Worm (Caenorhabditis elegans) whole organism, young adult: ENCODE measurements around the gene ZK185.3.

Experiments
- B0019.2 ChIP-seq: fragments of 200-800 bp; sonication (Bioruptor generic); conservative IDR thresholded peaks from 2 replicates; pipeline ENCODE4 v1.3.6; 2022; ENCODE audit warnings: missing genetic modification reagents, missing genetic modification characterization, missing compliant biosample characterization
- B0261.1 ChIP-seq: sonication (generic microtip); optimal IDR thresholded peaks from 2 replicates; lab custom pipeline; 2016; ENCODE audit warnings: mild to moderate bottlenecking, missing genetic modification characterization, moderate library complexity, missing compliant biosample characterization
- C06A6.2 ChIP-seq: fragments of 200-800 bp; sonication (Bioruptor generic); conservative IDR thresholded peaks from 2 replicates; pipeline ENCODE4 v1.3.6; 2022; ENCODE audit warnings: missing genetic modification characterization, missing compliant biosample characterization
- F10E7.11 ChIP-seq: sonication (generic microtip); optimal IDR thresholded peaks from 2 replicates; lab custom pipeline; 2017; ENCODE audit warnings: mild to moderate bottlenecking, missing genetic modification characterization, moderate library complexity, missing compliant biosample characterization
- F37B4.10 ChIP-seq: fragments of 200-800 bp; sonication (Bioruptor generic); IDR thresholded peaks from 2 replicates; pipeline ENCODE4 v1.3.6; 2022; ENCODE audit warnings: missing genetic modification characterization, missing compliant biosample characterization
- F39B2.1 ChIP-seq: fragments of 200-800 bp; sonication (Bioruptor generic); IDR thresholded peaks from 2 replicates; pipeline ENCODE4 v1.3.6; 2022; ENCODE audit warnings: missing genetic modification reagents, missing genetic modification characterization, missing compliant biosample characterization
- F49E8.2 ChIP-seq: sonication (generic microtip); optimal IDR thresholded peaks from 3 replicates; lab custom pipeline; 2017; ENCODE audit warnings: missing genetic modification characterization, mild to moderate bottlenecking, missing compliant biosample characterization, antibody characterized with exemption, moderate library complexity; ENCODE audit not compliant: insufficient read depth
- F55B11.4 ChIP-seq: sonication (generic microtip); optimal IDR thresholded peaks from 2 replicates; lab custom pipeline; 2016; ENCODE audit warnings: missing compliant biosample characterization, missing genetic modification characterization, borderline replicate concordance; ENCODE audit not compliant: insufficient read depth
- K11D2.4 ChIP-seq: fragments of 200-800 bp; sonication (Bioruptor generic); IDR thresholded peaks from 2 replicates; pipeline ENCODE4 v1.3.6; 2022; ENCODE audit warnings: missing genetic modification reagents, missing genetic modification characterization, missing compliant biosample characterization
- ama-1 ChIP-seq, 3 experiments: fragments of 150-350 bp in 1 of 3; sonication (generic microtip) in 2 of 3; optimal IDR thresholded peaks; 2 replicates each; lab custom pipeline; 2014 to 2018; ENCODE audit warnings: missing biosample characterization in 2 of 3, missing genetic modification characterization in 2 of 3, missing genetic modification reagents in 2 of 3
- atf-7 ChIP-seq: sonication (generic microtip); optimal IDR thresholded peaks from 2 replicates; lab custom pipeline; 2017; ENCODE audit warnings: mild to moderate bottlenecking, missing genetic modification characterization, missing compliant biosample characterization
- attf-5 ChIP-seq: fragments of 200-800 bp; sonication (Bioruptor generic); optimal IDR thresholded peaks from 2 replicates; lab custom pipeline; 2018; ENCODE audit warnings: mild to moderate bottlenecking, missing genetic modification characterization, missing compliant biosample characterization
- attf-6 ChIP-seq: fragments of 200-800 bp; sonication (Bioruptor generic); IDR thresholded peaks from 2 replicates; pipeline ENCODE4 v1.3.6; 2022; ENCODE audit warnings: missing genetic modification reagents, missing genetic modification characterization, missing compliant biosample characterization
- bed-2 ChIP-seq: fragments of 200-800 bp; sonication (Bioruptor generic); IDR thresholded peaks from 2 replicates; pipeline ENCODE4 v1.3.6; 2022; ENCODE audit warnings: missing genetic modification reagents, missing genetic modification characterization, missing compliant biosample characterization
- ceh-40 ChIP-seq: fragments of 200-800 bp; sonication (Bioruptor generic); IDR thresholded peaks from 2 replicates; pipeline ENCODE4 v1.3.6; 2022; ENCODE audit warnings: missing genetic modification characterization, missing compliant biosample characterization
- chd-7 ChIP-seq: sonication (generic microtip); optimal IDR thresholded peaks from 2 replicates; lab custom pipeline; 2016; ENCODE audit warnings: mild to moderate bottlenecking, missing genetic modification characterization, moderate library complexity, missing compliant biosample characterization
- dox-1 ChIP-seq: fragments of 200-800 bp; sonication (Bioruptor generic); IDR thresholded peaks from 2 replicates; pipeline ENCODE4 v1.3.6; 2022; ENCODE audit warnings: missing genetic modification reagents, missing genetic modification characterization, missing compliant biosample characterization
- dpff-1 ChIP-seq: sonication (generic microtip); optimal IDR thresholded peaks from 2 replicates; lab custom pipeline; 2017; ENCODE audit warnings: mild to moderate bottlenecking, missing genetic modification characterization, missing compliant biosample characterization
- efl-1 ChIP-seq: fragments of 150-350 bp; optimal IDR thresholded peaks from 2 replicates; lab custom pipeline; 2014; ENCODE audit warnings: missing biosample characterization, missing genetic modification reagents, missing genetic modification characterization
- egl-44 ChIP-seq: fragments of 200-800 bp; sonication (Bioruptor generic); IDR thresholded peaks from 2 replicates; pipeline ENCODE4 v1.3.6; 2022; ENCODE audit warnings: missing genetic modification reagents, missing genetic modification characterization, missing compliant biosample characterization
- gei-17 ChIP-seq: fragments of 200-800 bp; sonication (Bioruptor generic); optimal IDR thresholded peaks from 2 replicates; lab custom pipeline; 2018; ENCODE audit warnings: mild to moderate bottlenecking, missing genetic modification characterization, missing compliant biosample characterization
- him-1 ChIP-seq: sonication (generic microtip); optimal IDR thresholded peaks from 2 replicates; lab custom pipeline; 2016; ENCODE audit warnings: missing genotype, missing genetic modification reagents, missing genetic modification characterization, missing compliant biosample characterization
- hlh-12 ChIP-seq: sonication (generic microtip); optimal IDR thresholded peaks from 2 replicates; lab custom pipeline; 2016; ENCODE audit warnings: missing genetic modification characterization, missing compliant biosample characterization
- hlh-26 ChIP-seq: fragments of 200-800 bp; sonication (Bioruptor generic); conservative IDR thresholded peaks from 2 replicates; pipeline ENCODE4 v1.3.6; 2022; ENCODE audit warnings: missing genetic modification reagents, missing genetic modification characterization, missing compliant biosample characterization
- hmg-1.2 ChIP-seq: fragments of 200-800 bp; sonication (Bioruptor generic); IDR thresholded peaks from 2 replicates; pipeline ENCODE4 v1.3.6; 2022; ENCODE audit warnings: missing genetic modification reagents, missing genetic modification characterization, missing compliant biosample characterization
- hmg-20 ChIP-seq: fragments of 200-800 bp; sonication (Bioruptor generic); IDR thresholded peaks from 2 replicates; pipeline ENCODE4 v1.3.6; 2022; ENCODE audit warnings: missing genetic modification reagents, missing genetic modification characterization, missing compliant biosample characterization
- hrde-1 ChIP-seq: sonication (generic microtip); optimal IDR thresholded peaks from 2 replicates; lab custom pipeline; 2016; ENCODE audit warnings: missing genetic modification characterization, mild to moderate bottlenecking, missing compliant biosample characterization, moderate library complexity, missing genotype, missing genetic modification reagents, borderline replicate concordance
- lag-1 ChIP-seq: fragments of 200-800 bp; sonication (Bioruptor generic); IDR thresholded peaks from 2 replicates; pipeline ENCODE4 v1.3.6; 2022; ENCODE audit warnings: missing genetic modification reagents, missing genetic modification characterization, missing compliant biosample characterization
- let-526 ChIP-seq: fragments of 200-800 bp; sonication (Bioruptor generic); IDR thresholded peaks from 2 replicates; pipeline ENCODE4 v1.3.6; 2022; ENCODE audit warnings: missing genetic modification reagents, missing genetic modification characterization, missing compliant biosample characterization
- lin-35 ChIP-seq, 3 experiments: fragments of 150-350 bp in 2 of 3; sonication (generic microtip) in 1 of 3; optimal IDR thresholded peaks; 2 replicates each; lab custom pipeline; 2014 to 2018; ENCODE audit warnings: missing biosample characterization in 3 of 3, missing genetic modification characterization in 3 of 3, missing genetic modification reagents in 3 of 3
- lin-54 ChIP-seq: fragments of 200-800 bp; sonication (Bioruptor generic); optimal IDR thresholded peaks from 2 replicates; lab custom pipeline; 2018; ENCODE audit warnings: mild to moderate bottlenecking, missing genetic modification characterization, missing compliant biosample characterization
- madf-10 ChIP-seq: sonication (generic microtip); optimal IDR thresholded peaks from 2 replicates; lab custom pipeline; 2016; ENCODE audit warnings: mild to moderate bottlenecking, missing genetic modification characterization, missing compliant biosample characterization
- madf-6 ChIP-seq: fragments of 200-800 bp; sonication (Bioruptor generic); IDR thresholded peaks from 2 replicates; pipeline ENCODE4 v1.3.6; 2022; ENCODE audit warnings: missing genetic modification reagents, missing genetic modification characterization, missing compliant biosample characterization
- mel-28 ChIP-seq: sonication (generic microtip); optimal IDR thresholded peaks from 2 replicates; lab custom pipeline; 2016; ENCODE audit warnings: borderline replicate concordance, mild to moderate bottlenecking, missing genetic modification characterization, missing compliant biosample characterization
- nhr-179 ChIP-seq: sonication (generic microtip); optimal IDR thresholded peaks from 2 replicates; lab custom pipeline; 2016; ENCODE audit warnings: mild to moderate bottlenecking, missing genetic modification characterization, missing compliant biosample characterization
- pbrm-1 ChIP-seq: fragments of 200-800 bp; sonication (Bioruptor generic); IDR thresholded peaks from 2 replicates; pipeline ENCODE4 v1.3.6; 2022; ENCODE audit warnings: missing genetic modification reagents, missing genetic modification characterization, missing compliant biosample characterization
- rcor-1 ChIP-seq: fragments of 200-800 bp; sonication (Bioruptor generic); IDR thresholded peaks from 2 replicates; pipeline ENCODE4 v1.3.6; 2022; ENCODE audit warnings: missing genetic modification reagents, missing genetic modification characterization, missing compliant biosample characterization
- rpc-1 ChIP-seq, 2 experiments: fragments of 150-350 bp in 1 of 2; sonication (generic microtip) in 1 of 2; optimal IDR thresholded peaks; 2 replicates each; lab custom pipeline; 2014 to 2018; ENCODE audit warnings: missing biosample characterization in 1 of 2, missing genetic modification characterization in 1 of 2, missing genetic modification reagents in 1 of 2, missing genotype in 1 of 2
- snpc-3.4 ChIP-seq: sonication (generic microtip); optimal IDR thresholded peaks from 2 replicates; lab custom pipeline; 2017; ENCODE audit warnings: missing genetic modification characterization, mild to moderate bottlenecking, missing compliant biosample characterization, antibody characterized with exemption, moderate library complexity, missing genotype, missing genetic modification reagents
- snpc-4 ChIP-seq, 5 experiments: fragments of 150-350 bp in 1 of 5; sonication (generic microtip) in 4 of 5; optimal IDR thresholded peaks; 2 replicates each; lab custom pipeline; 2014 to 2018; ENCODE audit warnings: missing genetic modification characterization in 5 of 5, missing biosample characterization in 3 of 5, antibody characterized with exemption in 2 of 5, mild to moderate bottlenecking in 2 of 5, missing compliant biosample characterization in 2 of 5, missing genotype in 2 of 5, moderate library complexity in 2 of 5, missing genetic modification reagents in 1 of 5
- tbp1 ChIP-seq: fragments of 200-800 bp; sonication (Bioruptor generic); optimal IDR thresholded peaks from 2 replicates; lab custom pipeline; 2018; ENCODE audit warnings: mild to moderate bottlenecking, missing genetic modification characterization, missing compliant biosample characterization
- tlf-1 ChIP-seq: fragments of 200-800 bp; sonication (Bioruptor generic); optimal IDR thresholded peaks from 2 replicates; lab custom pipeline; 2018; ENCODE audit warnings: mild to moderate bottlenecking, missing genetic modification characterization, missing compliant biosample characterization
- unc-62 ChIP-seq: fragments of 150-350 bp; optimal IDR thresholded peaks from 2 replicates; lab custom pipeline; 2014; ENCODE audit warnings: missing biosample characterization, missing genetic modification reagents, missing genetic modification characterization
- ztf-25 ChIP-seq: fragments of 200-800 bp; sonication (Bioruptor generic); IDR thresholded peaks from 2 replicates; pipeline ENCODE4 v1.3.6; 2022; ENCODE audit warnings: missing genetic modification reagents, missing genetic modification characterization, missing compliant biosample characterization
- ztf-28 ChIP-seq: fragments of 200-800 bp; sonication (Bioruptor generic); IDR thresholded peaks from 2 replicates; pipeline ENCODE4 v1.3.6; 2022; ENCODE audit warnings: missing genetic modification reagents, missing genetic modification characterization, missing compliant biosample characterization
- ztf-3 ChIP-seq: fragments of 200-800 bp; sonication (Bioruptor generic); optimal IDR thresholded peaks from 2 replicates; lab custom pipeline; 2018; ENCODE audit warnings: mild to moderate bottlenecking, missing genetic modification characterization, missing compliant biosample characterization
- ztf-6 ChIP-seq: fragments of 200-800 bp; sonication (Bioruptor generic); IDR thresholded peaks from 2 replicates; pipeline ENCODE4 v1.3.6; 2022; ENCODE audit warnings: missing genetic modification reagents, missing genetic modification characterization, missing compliant biosample characterization

Gene ZK185.3

DNA sequence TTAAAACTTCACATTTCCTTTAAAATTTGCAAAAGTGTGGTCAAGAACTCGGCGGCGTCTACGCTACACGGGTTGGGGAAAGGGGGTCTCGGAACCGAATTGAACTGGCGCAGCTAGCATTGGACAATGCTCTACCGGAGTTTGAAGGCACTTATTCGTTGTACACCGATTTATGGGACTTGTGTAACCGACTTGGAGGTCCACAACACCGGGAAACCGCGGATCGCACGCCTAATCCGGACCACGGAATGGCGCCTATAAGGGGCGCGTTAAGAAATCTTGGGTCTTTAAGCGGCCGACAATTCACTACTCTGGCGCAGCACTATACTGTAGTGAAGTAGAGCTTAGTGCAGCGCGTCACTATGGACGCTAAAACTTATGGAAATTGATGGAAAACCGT, 8.4 kb upstream of the ZK185.3 start (continued):
- peak; percentile 64 for TF ChIP-seq snpc-3.4 (tag; lab: Kevin White, UChicago)
- no peak for TF ChIP-seq tlf-1 (GFP tag; lab: Kevin White, UChicago)
- TF ChIP-seq ama-1 (optimal IDR thresholded peaks at IDR 0.05; lab: Kevin White, UChicago), result no peak
- TF ChIP-seq ama-1 (GFP tag; optimal IDR thresholded peaks at IDR 0.05; lab: Kevin White, UChicago), result peak in 1 of 2 experiments; percentile 40
- TF ChIP-seq rpc-1 (optimal IDR thresholded peaks at IDR 0.05; lab: Kevin White, UChicago), result peak; percentile 62
- peak; percentile 73 for TF ChIP-seq rpc-1 (tag; optimal IDR thresholded peaks at IDR 0.05; lab: Kevin White, UChicago)
- no peak for TF ChIP-seq hlh-26 (GFP tag; lab: Robert Waterston, UW)
- TF ChIP-seq hmg-20 (GFP tag; lab: Robert Waterston, UW), result no peak
- no peak for TF ChIP-seq ztf-3 (GFP tag; lab: Kevin White, UChicago)
- TF ChIP-seq pbrm-1 (GFP tag; lab: Robert Waterston, UW), result no peak
- no peak for TF ChIP-seq chd-7 (tag; lab: Kevin White, UChicago)
- no peak for TF ChIP-seq ceh-40 (GFP tag; lab: Robert Waterston, UW)
- 0 out of 2 replicates have a peak, but pooled peaks have one; percentile 36 for TF ChIP-seq rcor-1 (GFP tag; lab: Robert Waterston, UW)
- no peak for TF ChIP-seq F55B11.4
- TF ChIP-seq lin-35 (GFP tag; optimal IDR thresholded peaks at IDR 0.05; lab: Kevin White, UChicago), result no peak
- 0 out of 2 replicates have a peak, but pooled peaks have one; percentile 41 for TF ChIP-seq ztf-28
- TF ChIP-seq lag-1, result no peak
- peak; percentile 82 for TF ChIP-seq tbp1 (GFP tag; lab: Kevin White, UChicago)
- TF ChIP-seq atf-7 (tag; lab: Kevin White, UChicago), result no peak
- TF ChIP-seq hrde-1, result no peak
- TF ChIP-seq F49E8.2, result no peak
- TF ChIP-seq ztf-6 (GFP tag; lab: Robert Waterston, UW), result no peak
- no peak for TF ChIP-seq egl-44 (GFP tag; lab: Robert Waterston, UW)
- TF ChIP-seq ztf-25 (GFP tag; lab: Robert Waterston, UW), result no peak
- no peak for TF ChIP-seq attf-6 (GFP tag; lab: Robert Waterston, UW)
- no peak for TF ChIP-seq mel-28 (tag; lab: Kevin White, UChicago)
- TF ChIP-seq F37B4.10 (GFP tag; lab: Robert Waterston, UW), result no peak
- TF ChIP-seq B0019.2 (GFP tag; lab: Robert Waterston, UW), result no peak
- TF ChIP-seq hlh-12, result no peak
- no peak for TF ChIP-seq nhr-179 (tag; lab: Kevin White, UChicago)
- TF ChIP-seq attf-5, result no peak
- TF ChIP-seq madf-6 (GFP tag; lab: Robert Waterston, UW), result peak; percentile 48
- TF ChIP-seq F10E7.11 (tag; lab: Kevin White, UChicago), result no peak
- peak; percentile 51 for TF ChIP-seq B0261.1 (tag; lab: Kevin White, UChicago)
- no peak for TF ChIP-seq gei-17 (GFP tag; lab: Kevin White, UChicago)
- no peak for TF ChIP-seq C06A6.2
- peak; percentile 9 for TF ChIP-seq lin-54 (GFP tag; lab: Kevin White, UChicago)
- TF ChIP-seq F39B2.1 (GFP tag; lab: Robert Waterston, UW), result no peak
- no peak for TF ChIP-seq efl-1 (GFP tag; lab: Kevin White, UChicago)
- peak; percentile 88 for TF ChIP-seq snpc-4 (GFP tag; optimal IDR thresholded peaks at IDR 0.05; lab: Kevin White, UChicago)
- peak; percentile 88 to 96 (median 92) for TF ChIP-seq snpc-4 (tag; optimal IDR thresholded peaks at IDR 0.05; lab: Kevin White, UChicago)
- TF ChIP-seq bed-2 (GFP tag; lab: Robert Waterston, UW), result no peak
- TF ChIP-seq dpff-1 (tag; lab: Kevin White, UChicago), result no peak
- no peak for TF ChIP-seq K11D2.4 (GFP tag; lab: Robert Waterston, UW)
- peak; percentile 88 for TF ChIP-seq hmg-1.2 (GFP tag; lab: Robert Waterston, UW)
- TF ChIP-seq him-1 (tag; lab: Kevin White, UChicago), result peak; percentile 54
- no peak for TF ChIP-seq unc-62 (GFP tag; lab: Kevin White, UChicago)
- no peak for TF ChIP-seq let-526 (GFP tag; lab: Robert Waterston, UW)
- 0 out of 2 replicates have a peak, but pooled peaks have one; percentile 35 for TF ChIP-seq dox-1 (GFP tag; lab: Robert Waterston, UW)
- no peak for TF ChIP-seq madf-10 (tag; lab: Kevin White, UChicago)
